Worm (Caenorhabditis elegans) whole organism, mixed stage, embryonic: ENCODE results near the gene str-115.
"Not testable (repeated sequence)": the region's sequence is repeated elsewhere in the genome, so short reads cannot be mapped to it uniquely, and the experiment has no call there.

ENCODE experiments used
- M03D4.4 ChIP-seq: sonication (generic microtip); optimal IDR thresholded peaks from 2 replicates; lab custom pipeline; 2017; ENCODE audit warnings: mild to moderate bottlenecking, missing genetic modification characterization, missing compliant biosample characterization
- bed-3 ChIP-seq: fragments of 200-800 bp; sonication (Bioruptor generic); optimal IDR thresholded peaks from 3 replicates; lab custom pipeline; 2018; ENCODE audit warnings: mild to moderate bottlenecking, missing genetic modification characterization, moderate library complexity, missing compliant biosample characterization
- blmp-1 ChIP-seq: fragments of 150-350 bp; optimal IDR thresholded peaks from 2 replicates; lab custom pipeline; 2014; ENCODE audit warnings: missing biosample characterization, missing genetic modification characterization
- ceh-39 ChIP-seq: fragments of 150-350 bp; optimal IDR thresholded peaks from 2 replicates; lab custom pipeline; 2014; ENCODE audit warnings: missing biosample characterization, missing genetic modification characterization
- ceh-43 ChIP-seq: fragments of 200-800 bp; sonication (Bioruptor generic); optimal IDR thresholded peaks from 2 replicates; lab custom pipeline; 2018; ENCODE audit warnings: mild to moderate bottlenecking, missing genetic modification characterization, moderate library complexity, missing compliant biosample characterization
- ceh-83 ChIP-seq: fragments of 200-800 bp; sonication (Bioruptor generic); optimal IDR thresholded peaks from 2 replicates; lab custom pipeline; 2018; ENCODE audit warnings: mild to moderate bottlenecking, missing genetic modification characterization, missing compliant biosample characterization
- ces-1 ChIP-seq: fragments of 150-350 bp; optimal IDR thresholded peaks from 2 replicates; lab custom pipeline; 2014; ENCODE audit warnings: missing biosample characterization, missing genetic modification reagents, missing genetic modification characterization
- cnd-1 ChIP-seq: fragments of 200-800 bp; sonication (Bioruptor generic); optimal IDR thresholded peaks from 2 replicates; lab custom pipeline; 2018; ENCODE audit warnings: mild to moderate bottlenecking, missing genetic modification characterization, missing compliant biosample characterization
- drap-1 ChIP-seq: fragments of 200-800 bp; sonication (Bioruptor generic); optimal IDR thresholded peaks from 3 replicates; lab custom pipeline; 2018; ENCODE audit warnings: mild to moderate bottlenecking, missing genetic modification characterization, missing compliant biosample characterization
- elt-1 ChIP-seq: sonication (generic microtip); optimal IDR thresholded peaks from 2 replicates; lab custom pipeline; 2017; ENCODE audit warnings: missing genetic modification characterization, mild to moderate bottlenecking, missing compliant biosample characterization, antibody characterized with exemption, moderate library complexity, borderline replicate concordance; ENCODE audit not compliant: insufficient read depth
- elt-3 ChIP-seq: fragments of 150-350 bp; optimal IDR thresholded peaks from 2 replicates; lab custom pipeline; 2014; ENCODE audit warnings: missing biosample characterization, missing genetic modification characterization
- flh-1 ChIP-seq: fragments of 200-800 bp; sonication (Bioruptor generic); optimal IDR thresholded peaks from 2 replicates; lab custom pipeline; 2018; ENCODE audit warnings: mild to moderate bottlenecking, missing genetic modification characterization, moderate library complexity, missing compliant biosample characterization
- ham-2 ChIP-seq: fragments of 200-800 bp; sonication (Bioruptor generic); optimal IDR thresholded peaks from 2 replicates; lab custom pipeline; 2018; ENCODE audit warnings: mild to moderate bottlenecking, missing genetic modification characterization, missing compliant biosample characterization
- hlh-1 ChIP-seq: fragments of 150-350 bp; optimal IDR thresholded peaks from 2 replicates; lab custom pipeline; 2014; ENCODE audit warnings: missing biosample characterization, missing genetic modification reagents, missing genetic modification characterization
- lin-13 ChIP-seq: fragments of 150-350 bp; optimal IDR thresholded peaks from 2 replicates; lab custom pipeline; 2014; ENCODE audit warnings: missing biosample characterization, missing genetic modification characterization
- lin-32 ChIP-seq: fragments of 200-800 bp; sonication (Bioruptor generic); optimal IDR thresholded peaks from 2 replicates; lab custom pipeline; 2018; ENCODE audit warnings: mild to moderate bottlenecking, missing genetic modification characterization, missing compliant biosample characterization
- lsy-2 ChIP-seq: fragments of 150-350 bp; optimal IDR thresholded peaks from 2 replicates; lab custom pipeline; 2014; ENCODE audit warnings: missing biosample characterization, missing genetic modification characterization
- mab-5 ChIP-seq: fragments of 150-350 bp; optimal IDR thresholded peaks from 2 replicates; lab custom pipeline; 2014; ENCODE audit warnings: missing biosample characterization, missing genetic modification characterization
- mep-1 ChIP-seq: fragments of 150-350 bp; optimal IDR thresholded peaks from 2 replicates; lab custom pipeline; 2017; ENCODE audit warnings: missing biosample characterization, missing genetic modification reagents, missing genetic modification characterization, inconsistent platforms
- mls-2 ChIP-seq: sonication (generic microtip); optimal IDR thresholded peaks from 2 replicates; lab custom pipeline; 2016; ENCODE audit warnings: mild to moderate bottlenecking, missing genetic modification characterization, moderate library complexity, missing compliant biosample characterization
- nhr-12 ChIP-seq: fragments of 150-350 bp; optimal IDR thresholded peaks from 2 replicates; lab custom pipeline; 2014; ENCODE audit warnings: missing biosample characterization, missing genetic modification characterization
- nhr-2 ChIP-seq: fragments of 150-350 bp; optimal IDR thresholded peaks from 2 replicates; lab custom pipeline; 2014; ENCODE audit warnings: missing biosample characterization, missing genetic modification characterization
- nhr-237 ChIP-seq: fragments of 150-350 bp; optimal IDR thresholded peaks from 2 replicates; lab custom pipeline; 2014; ENCODE audit warnings: missing biosample characterization, missing genetic modification characterization
- nhr-28 ChIP-seq: fragments of 150-350 bp; optimal IDR thresholded peaks from 2 replicates; lab custom pipeline; 2014; ENCODE audit warnings: missing biosample characterization, missing genetic modification characterization
- nhr-76 ChIP-seq: sonication (generic microtip); optimal IDR thresholded peaks from 2 replicates; lab custom pipeline; 2017; ENCODE audit warnings: missing biosample characterization, missing genetic modification characterization
- pha-4 ChIP-seq: fragments of 150-350 bp; optimal IDR thresholded peaks from 2 replicates; lab custom pipeline; 2018; ENCODE audit warnings: missing biosample characterization, missing genetic modification reagents, missing genetic modification characterization
- sem-2 ChIP-seq: fragments of 200-800 bp; sonication (Bioruptor generic); optimal IDR thresholded peaks from 2 replicates; lab custom pipeline; 2018; ENCODE audit warnings: mild to moderate bottlenecking, missing genetic modification characterization, missing compliant biosample characterization
- snpc-4 ChIP-seq: fragments of 150-350 bp; optimal IDR thresholded peaks from 2 replicates; lab custom pipeline; 2014; ENCODE audit warnings: missing biosample characterization, missing genetic modification characterization
- sptf-1 ChIP-seq: sonication (generic microtip); optimal IDR thresholded peaks from 2 replicates; lab custom pipeline; 2017; ENCODE audit warnings: mild to moderate bottlenecking, missing genetic modification characterization, moderate library complexity, missing compliant biosample characterization
- tbx-8 ChIP-seq: fragments of 200-800 bp; sonication (Bioruptor generic); optimal IDR thresholded peaks from 2 replicates; lab custom pipeline; 2018; ENCODE audit warnings: mild to moderate bottlenecking, missing genetic modification characterization, moderate library complexity, missing compliant biosample characterization
- unc-120 ChIP-seq: sonication (generic microtip); optimal IDR thresholded peaks from 2 replicates; lab custom pipeline; 2017; ENCODE audit warnings: missing genetic modification characterization, missing compliant biosample characterization; ENCODE audit not compliant: poor library complexity, severe bottlenecking
- unc-39 ChIP-seq: fragments of 150-350 bp; optimal IDR thresholded peaks from 2 replicates; lab custom pipeline; 2014; ENCODE audit warnings: missing biosample characterization, missing genetic modification characterization
- zip-8 ChIP-seq: fragments of 150-350 bp; optimal IDR thresholded peaks from 2 replicates; lab custom pipeline; 2014; ENCODE audit warnings: missing biosample characterization, missing genetic modification characterization
- ztf-11 ChIP-seq: fragments of 150-350 bp; optimal IDR thresholded peaks from 2 replicates; lab custom pipeline; 2014; ENCODE audit warnings: missing biosample characterization, missing genetic modification characterization

str-115 gene

ce11 chrV:11282272-11282671 is 13.4 kb downstream of the str-115 start, which contains the start of gene gly-20:
gly-20 (plus strand) TSS chrV:11282572.
- TF ChIP-seq flh-1 (GFP tag; lab: Kevin White, UChicago) (no peak), cnd-1 (tag; lab: Kevin White, UChicago) (no peak), ztf-11 (tag; lab: Kevin White, UChicago) (no peak), lsy-2 (tag; lab: Kevin White, UChicago) (no peak), nhr-76 (tag; lab: Kevin White, UChicago) (no peak), hlh-1 (no peak), sem-2 (GFP tag; lab: Kevin White, UChicago) (no peak), sptf-1 (tag; lab: Kevin White, UChicago) (no peak), blmp-1 (tag; lab: Kevin White, UChicago) (no peak), lin-32 (GFP tag; lab: Kevin White, UChicago) (no peak), ceh-83 (no peak), ces-1 (GFP tag; lab: Kevin White, UChicago) (no peak), nhr-12 (no peak)

- not testable (repeated sequence) for TF ChIP-seq elt-1 (tag; lab: Kevin White, UChicago); ceh-83; mab-5 (tag; lab: Kevin White, UChicago)
- TF ChIP-seq, all 35 proteins: peak for 0; not testable (repeated sequence) for 35
These were observed 17.2 kb downstream of the str-115 start, which contains the start of gene C03E10.3 for ce11 chrV:11286114-11286513. C03E10.3 (plus strand) TSS chrV:11286414.

ce11 chrV:11290888-11291287 is 22.0 kb downstream of the str-115 start, which contains the start of gene C03E10.1:
C03E10.1 (plus strand) TSS chrV:11291188.
- no peak for TF ChIP-seq ham-2 (GFP tag; lab: Kevin White, UChicago)
- no peak for TF ChIP-seq ztf-11 (tag; lab: Kevin White, UChicago)
- TF ChIP-seq elt-1 (tag; lab: Kevin White, UChicago), result no peak
- TF ChIP-seq flh-1 (GFP tag; lab: Kevin White, UChicago), result no peak
- no peak for TF ChIP-seq nhr-2
- no peak for TF ChIP-seq nhr-12
- TF ChIP-seq ces-1 (GFP tag; lab: Kevin White, UChicago), result no peak
- no peak for TF ChIP-seq pha-4 (tag; lab: Kevin White, UChicago)
- no peak for TF ChIP-seq nhr-237 (tag; lab: Kevin White, UChicago)
- no peak for TF ChIP-seq nhr-28 (tag; lab: Kevin White, UChicago)
- no peak for TF ChIP-seq M03D4.4
- TF ChIP-seq tbx-8 (GFP tag; lab: Kevin White, UChicago), result no peak
- TF ChIP-seq zip-8 (tag; lab: Kevin White, UChicago), result no peak
- TF ChIP-seq elt-3 (tag; lab: Kevin White, UChicago), result no peak
- TF ChIP-seq sptf-1 (tag; lab: Kevin White, UChicago), result no peak
- no peak for TF ChIP-seq unc-39
- no peak for TF ChIP-seq cnd-1 (tag; lab: Kevin White, UChicago)
- no peak for TF ChIP-seq ceh-43
- TF ChIP-seq blmp-1 (tag; lab: Kevin White, UChicago), result no peak
- no peak for TF ChIP-seq lin-13 (tag; lab: Kevin White, UChicago)

ce11 chrV:11292682-11293081 is 23.8 kb downstream of the str-115 start:
- TF ChIP-seq ztf-11 (tag; lab: Kevin White, UChicago) (no peak), unc-120 (tag; lab: Kevin White, UChicago) (no peak), ceh-83 (no peak), ceh-43 (no peak), mls-2 (tag; lab: Kevin White, UChicago) (no peak), sem-2 (GFP tag; lab: Kevin White, UChicago) (no peak), nhr-2 (no peak), elt-1 (tag; lab: Kevin White, UChicago) (no peak), cnd-1 (tag; lab: Kevin White, UChicago) (no peak), bed-3 (no peak), elt-3 (tag; lab: Kevin White, UChicago) (no peak), sptf-1 (tag; lab: Kevin White, UChicago) (no peak), flh-1 (GFP tag; lab: Kevin White, UChicago) (no peak), nhr-12 (no peak), M03D4.4 (no peak), ham-2 (GFP tag; lab: Kevin White, UChicago) (no peak)

ce11 chrV:11294393-11294792 is 25.5 kb downstream of the str-115 start, which contains the start of gene T03F7.6:
T03F7.6 (plus strand) TSS chrV:11294693.
- TF ChIP-seq mab-5 (tag; lab: Kevin White, UChicago), result no peak
- no peak for TF ChIP-seq zip-8 (tag; lab: Kevin White, UChicago)
- TF ChIP-seq ceh-43, result no peak
- TF ChIP-seq ztf-11 (tag; lab: Kevin White, UChicago), result no peak
- TF ChIP-seq ceh-83, result no peak
- no peak for TF ChIP-seq mep-1 (tag; lab: Kevin White, UChicago)
- TF ChIP-seq sem-2 (GFP tag; lab: Kevin White, UChicago), result no peak
- TF ChIP-seq nhr-2, result no peak
- no peak for TF ChIP-seq blmp-1 (tag; lab: Kevin White, UChicago)
- no peak for TF ChIP-seq ceh-39 (tag; lab: Kevin White, UChicago)
- TF ChIP-seq lsy-2 (tag; lab: Kevin White, UChicago), result no peak
- TF ChIP-seq tbx-8 (GFP tag; lab: Kevin White, UChicago), result no peak
- no peak for TF ChIP-seq drap-1 (GFP tag; lab: Kevin White, UChicago)
- no peak for TF ChIP-seq sptf-1 (tag; lab: Kevin White, UChicago)
- no peak for TF ChIP-seq hlh-1
- no peak for TF ChIP-seq M03D4.4
- TF ChIP-seq lin-13 (tag; lab: Kevin White, UChicago), result no peak
- TF ChIP-seq snpc-4 (tag; lab: Kevin White, UChicago), result no peak
- no peak for TF ChIP-seq mls-2 (tag; lab: Kevin White, UChicago)
